Worm (Caenorhabditis elegans) whole organism, L4 larva: ENCODE data around the gene nid-1.

Experiments used
- D1046.2 ChIP-seq: fragments of 200-800 bp; sonication (Bioruptor generic); IDR thresholded peaks from 2 replicates; pipeline ENCODE4 v1.3.6; 2022; ENCODE audit warnings: missing genetic modification characterization, missing compliant biosample characterization
- aha-1 ChIP-seq: fragments of 150-350 bp; peaks from one replicate; lab custom pipeline; 2014; ENCODE audit warnings: missing biosample characterization, missing genetic modification characterization
- aly-2 ChIP-seq: sonication (generic microtip); optimal IDR thresholded peaks from 2 replicates; lab custom pipeline; 2018; ENCODE audit warnings: missing biosample characterization, missing genetic modification characterization
- ceh-20 ChIP-seq: fragments of 200-800 bp; sonication (Bioruptor generic); IDR thresholded peaks from 2 replicates; pipeline ENCODE4 v1.3.6; 2022; ENCODE audit warnings: missing genetic modification reagents, missing genetic modification characterization, missing compliant biosample characterization
- ceh-32 ChIP-seq: sonication (generic microtip); optimal IDR thresholded peaks from 2 replicates; lab custom pipeline; 2016; ENCODE audit warnings: mild to moderate bottlenecking, missing genetic modification characterization, missing compliant biosample characterization; ENCODE audit not compliant: poor library complexity
- ceh-82 ChIP-seq: sonication (generic microtip); optimal IDR thresholded peaks from 2 replicates; lab custom pipeline; 2017; ENCODE audit warnings: missing biosample characterization, missing genetic modification characterization
- ces-1 ChIP-seq: fragments of 150-350 bp; sonication (generic microtip); optimal IDR thresholded peaks from 4 replicates; lab custom pipeline; 2014; ENCODE audit warnings: missing biosample characterization, missing genetic modification reagents, missing genetic modification characterization
- ctbp-1 ChIP-seq: fragments of 200-800 bp; sonication (Bioruptor generic); IDR thresholded peaks from 2 replicates; pipeline ENCODE4 v1.3.6; 2022; ENCODE audit warnings: missing genetic modification reagents, missing genetic modification characterization, missing compliant biosample characterization
- daf-16 ChIP-seq, 3 experiments: sonication (generic microtip); optimal IDR thresholded peaks; 2 replicates each; lab custom pipeline; 2016 to 2017; ENCODE audit warnings: missing genetic modification characterization in 3 of 3, missing genetic modification reagents in 3 of 3, mild to moderate bottlenecking in 2 of 3, missing compliant biosample characterization in 2 of 3, missing biosample characterization in 1 of 3, moderate library complexity in 1 of 3
- dpl-1 ChIP-seq: fragments of 150-350 bp; optimal IDR thresholded peaks from 2 replicates; lab custom pipeline; 2014; ENCODE audit warnings: missing biosample characterization, missing genetic modification reagents, missing genetic modification characterization
- hlh-11 ChIP-seq: fragments of 200-800 bp; sonication (Bioruptor generic); optimal IDR thresholded peaks from 2 replicates; lab custom pipeline; 2018; ENCODE audit warnings: mild to moderate bottlenecking, missing genetic modification characterization, missing compliant biosample characterization
- lin-13 ChIP-seq: fragments of 150-350 bp; optimal IDR thresholded peaks from 2 replicates; lab custom pipeline; 2014; ENCODE audit warnings: missing biosample characterization, missing genetic modification reagents, missing genetic modification characterization
- lin-38 ChIP-seq: fragments of 200-800 bp; sonication (Bioruptor generic); IDR thresholded peaks from 2 replicates; pipeline ENCODE4 v1.3.6; 2022; ENCODE audit warnings: missing genetic modification reagents, missing genetic modification characterization, missing compliant biosample characterization
- lsy-2 ChIP-seq, 2 experiments: fragments of 150-350 bp in 1 of 2; sonication (generic microtip) in 1 of 2; optimal IDR thresholded peaks; 2 replicates each; lab custom pipeline; 2014 to 2017; ENCODE audit warnings: missing biosample characterization in 2 of 2, missing genetic modification characterization in 2 of 2
- madf-5 ChIP-seq, 2 experiments: fragments of 200-800 bp; sonication (Bioruptor generic); IDR thresholded peaks; 2 replicates each; pipeline ENCODE4 v1.3.6; 2022; ENCODE audit warnings: missing compliant biosample characterization in 2 of 2, missing genetic modification characterization in 2 of 2
- mep-1 ChIP-seq: fragments of 150-350 bp; sonication (generic microtip); optimal IDR thresholded peaks from 3 replicates; lab custom pipeline; 2014; ENCODE audit warnings: missing biosample characterization, missing genetic modification characterization
- mes-2 ChIP-seq: sonication (generic microtip); optimal IDR thresholded peaks from 2 replicates; lab custom pipeline; 2016; ENCODE audit warnings: missing genotype, mild to moderate bottlenecking, missing genetic modification characterization, missing compliant biosample characterization; ENCODE audit not compliant: poor library complexity, severe bottlenecking
- mxl-2 ChIP-seq: fragments of 200-800 bp; sonication (Bioruptor generic); conservative IDR thresholded peaks from 2 replicates; pipeline ENCODE4 v1.3.6; 2022; ENCODE audit warnings: missing genetic modification reagents, missing genetic modification characterization, missing compliant biosample characterization
- nhr-102 ChIP-seq: sonication (generic microtip); optimal IDR thresholded peaks from 2 replicates; lab custom pipeline; 2016; ENCODE audit warnings: mild to moderate bottlenecking, missing genetic modification characterization, moderate library complexity, missing compliant biosample characterization
- nhr-28 ChIP-seq: fragments of 150-350 bp; optimal IDR thresholded peaks from 2 replicates; lab custom pipeline; 2014; ENCODE audit warnings: missing biosample characterization, missing genetic modification characterization
- nhr-42 ChIP-seq: fragments of 200-800 bp; sonication (Bioruptor generic); IDR thresholded peaks from 2 replicates; pipeline ENCODE4 v1.3.6; 2022; ENCODE audit warnings: missing genetic modification characterization, missing compliant biosample characterization
- nhr-76 ChIP-seq: fragments of 150-350 bp; optimal IDR thresholded peaks from 2 replicates; lab custom pipeline; 2014; ENCODE audit warnings: missing biosample characterization, missing genetic modification characterization
- rbr-2 ChIP-seq: sonication (generic microtip); optimal IDR thresholded peaks from 2 replicates; lab custom pipeline; 2016; ENCODE audit warnings: missing genotype, missing genetic modification characterization, missing compliant biosample characterization
- spr-3 ChIP-seq: fragments of 200-800 bp; sonication (Bioruptor generic); optimal IDR thresholded peaks from 2 replicates; lab custom pipeline; 2018; ENCODE audit warnings: mild to moderate bottlenecking, missing genetic modification characterization, missing compliant biosample characterization
- unc-39 ChIP-seq: sonication (generic microtip); optimal IDR thresholded peaks from 2 replicates; lab custom pipeline; 2017; ENCODE audit warnings: missing biosample characterization, missing genetic modification characterization
- unc-62 ChIP-seq, 3 experiments: fragments of 150-350 bp in 1 of 3; sonication (generic microtip); optimal IDR thresholded peaks in 2 of 3; peaks in 1 of 3; 1 replicate in 1 of 3; 2 replicates in 2 of 3; lab custom pipeline; 2014 to 2017; ENCODE audit warnings: missing biosample characterization in 3 of 3, missing genetic modification characterization in 3 of 3, missing genetic modification reagents in 3 of 3, missing genotype in 1 of 3
- zfp-3 ChIP-seq: fragments of 200-800 bp; sonication (Bioruptor generic); conservative IDR thresholded peaks from 2 replicates; pipeline ENCODE4 v1.3.6; 2022; ENCODE audit warnings: missing genetic modification reagents, missing genetic modification characterization, missing compliant biosample characterization
- zip-11 ChIP-seq: fragments of 200-800 bp; sonication (Bioruptor generic); IDR thresholded peaks from 2 replicates; pipeline ENCODE4 v1.3.6; 2022; ENCODE audit warnings: missing genetic modification characterization, missing compliant biosample characterization

Gene nid-1

ce11 chrV:12896850-12897249, 13.1 kb upstream of the nid-1 start:
- peak; percentile 32 for TF ChIP-seq hlh-11 (tag; lab: Kevin White, UChicago)
- no peak for TF ChIP-seq mep-1
- no peak for TF ChIP-seq lin-38
- TF ChIP-seq daf-16 (GFP tag; optimal IDR thresholded peaks at IDR 0.05; lab: Kevin White, UChicago) = peak in 1 of 2 experiments; percentile 31
- TF ChIP-seq daf-16 (tag; optimal IDR thresholded peaks at IDR 0.05; lab: Kevin White, UChicago) = no peak
- TF ChIP-seq, all 104 proteins: peak for 2

ce11 chrV:12897338-12897737, 12.6 kb upstream of the nid-1 start:
- no peak for TF ChIP-seq ctbp-1 (GFP tag; lab: Robert Waterston, UW)
- no peak for TF ChIP-seq madf-5 (GFP tag; IDR thresholded peaks at IDR 0.05; lab: Robert Waterston, UW)

- TF ChIP-seq aha-1 (tag; lab: Kevin White, UChicago) (peak; percentile 43), D1046.2 (GFP tag; lab: Robert Waterston, UW) (no peak), ceh-20 (GFP tag; lab: Robert Waterston, UW) (0 out of 2 replicates have a peak, but pooled peaks have one; percentile 29), spr-3 (no peak), lsy-2 (tag; optimal IDR thresholded peaks at IDR 0.05; lab: Kevin White, UChicago) (peak in 1 of 2 experiments; percentile 17), unc-62 (GFP tag; optimal IDR thresholded peaks at IDR 0.05 in 1 of 2; lab: Kevin White, UChicago) (peak in 1 of 2 experiments; percentile 76), unc-62 (tag; optimal IDR thresholded peaks at IDR 0.05; lab: Kevin White, UChicago) (no peak)
- TF ChIP-seq, all 104 proteins: peak for 4
Observed at ce11 chrV:12898583-12899232, 11.2 kb upstream of the nid-1 start.

ce11 chrV:12901301-12901700, 8.6 kb upstream of the nid-1 start:
- TF ChIP-seq aly-2 (tag; lab: Kevin White, UChicago) (no peak), zip-11 (GFP tag; lab: Robert Waterston, UW) (no peak), ceh-82 (no peak), lin-13 (no peak), nhr-102 (no peak), aha-1 (tag; lab: Kevin White, UChicago) (peak; percentile 49), rbr-2 (tag; lab: Kevin White, UChicago) (no peak), nhr-76 (no peak), dpl-1 (GFP tag; lab: Kevin White, UChicago) (no peak), zfp-3 (no peak), ces-1 (GFP tag; lab: Kevin White, UChicago) (peak; percentile 46), mxl-2 (no peak)

- no peak for TF ChIP-seq mes-2 (tag; lab: Kevin White, UChicago)
- TF ChIP-seq nhr-42 (GFP tag; lab: Robert Waterston, UW) = no peak
- no peak for TF ChIP-seq spr-3
- no peak for TF ChIP-seq unc-39
Observed at ce11 chrV:12904054-12904453, 5.9 kb upstream of the nid-1 start, which contains the start of gene ttr-27. Gene ttr-27, minus strand, starts transcription at chrV:12904098.

- TF ChIP-seq zfp-3 (no peak), nhr-28 (no peak), unc-62 (GFP tag; optimal IDR thresholded peaks at IDR 0.05 in 1 of 2; lab: Kevin White, UChicago) (peak in 1 of 2 experiments; percentile 79), unc-62 (tag; optimal IDR thresholded peaks at IDR 0.05; lab: Kevin White, UChicago) (no peak), lin-38 (no peak)
Observed at ce11 chrV:12905074-12905473, 4.8 kb upstream of the nid-1 start, which contains the start of gene ttr-28. Gene ttr-28, minus strand, starts transcription at chrV:12905174.

ce11 chrV:12906732-12907131, 3.2 kb upstream of the nid-1 start, which contains the start of gene ttr-29:
Gene ttr-29, minus strand, starts transcription at chrV:12906832.
- TF ChIP-seq unc-62 (GFP tag; optimal IDR thresholded peaks at IDR 0.05 in 1 of 2; lab: Kevin White, UChicago) = peak in 1 of 2 experiments; percentile 18
- TF ChIP-seq unc-62 (tag; optimal IDR thresholded peaks at IDR 0.05; lab: Kevin White, UChicago) = no peak
- TF ChIP-seq ceh-32 (tag; lab: Kevin White, UChicago) = no peak
- no peak for TF ChIP-seq madf-5 (GFP tag; IDR thresholded peaks at IDR 0.05; lab: Robert Waterston, UW)
